Worm (Caenorhabditis elegans): ENCODE data around the gene gtf-2A2.
A peak's percentile ranks its signal among the peaks of the same experiment; 100 is the strongest.

The gtf-2A2 gene

DNA sequence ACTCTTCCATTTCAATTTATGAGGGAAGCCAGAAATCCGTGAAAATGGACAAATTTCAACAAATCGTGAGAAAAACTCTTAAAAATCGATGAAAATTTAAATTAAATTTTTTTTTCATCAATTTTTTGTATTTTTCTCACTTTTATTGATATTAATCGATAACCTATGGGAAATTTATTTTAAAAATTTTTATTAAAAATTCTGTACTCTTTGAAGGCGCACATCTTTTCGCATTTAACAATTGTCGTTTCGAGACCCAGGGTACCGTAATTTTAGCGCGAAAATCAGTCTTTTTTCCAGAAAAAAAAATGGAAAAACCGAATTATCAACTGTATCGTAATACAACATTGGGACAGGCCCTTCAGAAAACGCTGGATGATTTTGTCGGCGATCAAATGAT is at the start of gene gtf-2A2:
gtf-2A2 (plus strand) TSS at position 301 of the 400 bp plus-strand sequence.
- no peak for TF ChIP-seq ref-1 (GFP tag; conservative IDR thresholded peaks at IDR 0.05)
- TF ChIP-seq med-1 (GFP tag; optimal IDR thresholded peaks at IDR 0.05; ENCODE audit: insufficient read depth), result no peak
- TF ChIP-seq flt-1 (GFP tag; IDR thresholded peaks at IDR 0.05), result no peak
- TF ChIP-seq klf-2 (GFP tag; conservative IDR thresholded peaks at IDR 0.05), result no peak
- no peak for TF ChIP-seq T22C8.4 (GFP tag; IDR thresholded peaks at IDR 0.05)
- no peak for TF ChIP-seq ztf-23 (GFP tag; IDR thresholded peaks at IDR 0.05)
- no peak for TF ChIP-seq ztf-29 (GFP tag; IDR thresholded peaks at IDR 0.05)
- TF ChIP-seq cog-1 (tag; optimal IDR thresholded peaks at IDR 0.05), result no peak
- TF ChIP-seq tab-1 (GFP tag; IDR thresholded peaks at IDR 0.05), result no peak

DNA sequence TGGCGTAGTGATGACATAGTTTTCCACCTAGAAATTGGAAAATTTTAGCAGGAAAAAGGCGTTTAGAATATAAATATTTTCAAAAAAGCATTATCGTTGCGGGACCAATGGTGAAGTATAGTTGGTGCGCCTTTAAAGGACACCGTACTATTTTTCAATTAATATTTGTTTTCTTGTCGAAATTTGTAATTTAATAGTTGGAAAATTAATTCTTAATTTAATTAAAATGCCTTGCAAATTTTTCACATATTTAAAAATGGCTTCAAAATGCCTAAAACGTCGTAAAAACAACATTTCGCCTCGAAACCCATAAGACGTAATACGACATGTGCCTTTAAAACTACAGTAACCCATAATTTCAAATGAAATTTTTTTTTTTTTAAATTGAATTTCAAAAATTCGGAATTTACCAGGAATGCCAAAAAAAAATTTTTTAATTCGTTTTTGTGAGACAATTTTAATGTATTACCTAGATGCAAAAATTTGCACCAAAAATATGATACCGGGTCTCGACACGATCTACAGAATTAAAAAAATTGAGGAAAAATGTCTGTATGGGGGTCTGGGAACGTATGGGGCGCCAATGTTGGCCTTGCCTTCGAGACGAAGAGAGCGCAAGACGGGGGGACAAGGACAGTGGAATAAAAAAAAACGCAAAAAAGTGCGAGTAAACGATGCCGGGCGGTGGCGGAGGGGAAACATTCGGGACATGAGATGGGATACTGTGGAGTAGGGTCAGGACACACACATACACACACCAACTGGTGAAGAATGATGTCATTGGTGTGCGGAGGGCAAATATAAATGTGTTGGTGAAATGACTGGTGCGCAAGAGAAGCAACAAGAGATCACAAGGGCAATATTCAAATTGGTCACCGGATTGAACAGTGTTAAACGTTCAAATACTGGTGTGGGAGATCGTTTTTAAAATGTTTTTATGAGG is 48.9 kb upstream of the gtf-2A2 start, which contains the start of gene aakg-1:
aakg-1 (minus strand) TSS at position 52 of the 943 bp plus-strand sequence.
- TF ChIP-seq flt-1 (GFP tag; IDR thresholded peaks at IDR 0.05) (0 out of 2 replicates have a peak, but pooled peaks have one; percentile 17), T22C8.4 (GFP tag; IDR thresholded peaks at IDR 0.05) (no peak), ref-1 (GFP tag; conservative IDR thresholded peaks at IDR 0.05) (no peak)

DNA sequence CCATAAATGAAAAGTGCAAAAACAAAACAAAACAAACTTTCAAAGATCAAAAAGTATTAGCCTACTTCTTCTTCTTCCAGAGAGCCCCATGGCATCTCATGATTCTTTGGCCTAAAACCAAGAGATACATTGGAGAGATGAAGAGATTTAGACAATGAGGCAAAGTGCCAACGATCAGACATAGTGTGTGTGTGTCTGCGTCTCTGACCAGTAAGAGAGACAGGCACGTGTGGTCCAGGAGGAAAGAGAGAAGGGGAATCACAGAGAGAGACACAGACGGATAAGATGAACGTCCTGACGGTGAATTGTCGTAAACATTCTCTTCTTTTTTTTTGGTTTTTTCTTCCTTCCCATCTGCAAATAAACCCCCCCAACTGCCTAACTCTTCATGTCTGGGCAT is 41.1 kb upstream of the gtf-2A2 start:
- no peak for TF ChIP-seq med-1 (GFP tag; optimal IDR thresholded peaks at IDR 0.05; ENCODE audit: insufficient read depth)
- TF ChIP-seq ztf-23 (GFP tag; IDR thresholded peaks at IDR 0.05), result no peak
- peak; percentile 77 for TF ChIP-seq ref-1 (GFP tag; conservative IDR thresholded peaks at IDR 0.05)
- TF ChIP-seq T22C8.4 (GFP tag; IDR thresholded peaks at IDR 0.05), result no peak
- TF ChIP-seq cog-1 (tag; optimal IDR thresholded peaks at IDR 0.05), result peak; percentile 82
- no peak for TF ChIP-seq klf-2 (GFP tag; conservative IDR thresholded peaks at IDR 0.05)
- TF ChIP-seq flt-1 (GFP tag; IDR thresholded peaks at IDR 0.05), result 0 out of 2 replicates have a peak, but pooled peaks have one; percentile 41
- no peak for TF ChIP-seq ztf-29 (GFP tag; IDR thresholded peaks at IDR 0.05)
- no peak for TF ChIP-seq tab-1 (GFP tag; IDR thresholded peaks at IDR 0.05)

DNA sequence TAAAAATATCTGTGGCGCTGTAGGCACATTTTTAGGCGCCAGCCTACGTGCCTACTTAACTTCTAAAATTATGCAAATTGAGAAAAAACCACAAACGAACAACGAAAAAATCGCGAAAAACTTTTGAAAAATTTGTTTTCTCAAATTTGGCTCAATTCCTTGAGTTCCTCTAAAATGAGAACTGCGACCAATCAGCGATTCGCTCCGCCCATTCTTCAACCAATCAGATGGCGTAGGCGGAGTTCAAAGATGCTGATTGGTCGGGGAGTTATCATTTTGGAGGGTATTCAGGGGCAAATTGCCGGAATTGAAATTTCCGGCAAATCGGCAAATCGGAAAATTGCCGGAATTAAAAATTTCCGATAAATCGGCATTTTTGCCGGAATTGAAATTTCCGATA is 38.7 kb upstream of the gtf-2A2 start:
- 0 out of 2 replicates have a peak, but pooled peaks have one; percentile 6 for TF ChIP-seq ztf-23 (GFP tag; IDR thresholded peaks at IDR 0.05)
- no peak for TF ChIP-seq flt-1 (GFP tag; IDR thresholded peaks at IDR 0.05)

DNA sequence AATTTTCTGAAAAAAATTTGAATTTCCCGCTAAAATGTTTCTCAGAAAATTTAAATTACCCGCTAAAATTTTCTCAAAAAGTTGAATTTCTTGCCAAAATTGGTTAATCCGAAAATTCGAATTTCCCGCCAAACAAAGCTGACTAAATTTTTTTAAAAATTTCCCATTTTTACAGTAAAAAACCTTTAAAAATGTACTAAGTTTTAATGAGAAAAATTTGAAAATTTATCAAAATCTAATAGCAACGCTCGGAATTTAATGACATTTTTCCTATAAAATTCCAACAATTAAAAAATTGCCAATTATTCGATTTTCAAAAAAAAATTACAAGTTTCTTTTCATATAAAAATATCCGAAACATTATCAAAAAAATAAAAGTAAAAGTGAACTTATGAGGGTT is 32.6 kb upstream of the gtf-2A2 start:
- no peak for TF ChIP-seq ztf-29 (GFP tag; IDR thresholded peaks at IDR 0.05)
- no peak for TF ChIP-seq klf-2 (GFP tag; conservative IDR thresholded peaks at IDR 0.05)
- no peak for TF ChIP-seq tab-1 (GFP tag; IDR thresholded peaks at IDR 0.05)
- no peak for TF ChIP-seq med-1 (GFP tag; optimal IDR thresholded peaks at IDR 0.05; ENCODE audit: insufficient read depth)
- TF ChIP-seq cog-1 (tag; optimal IDR thresholded peaks at IDR 0.05), result no peak
- TF ChIP-seq T22C8.4 (GFP tag; IDR thresholded peaks at IDR 0.05), result no peak
- no peak for TF ChIP-seq ztf-23 (GFP tag; IDR thresholded peaks at IDR 0.05)
- no peak for TF ChIP-seq flt-1 (GFP tag; IDR thresholded peaks at IDR 0.05)
- no peak for TF ChIP-seq ref-1 (GFP tag; conservative IDR thresholded peaks at IDR 0.05)

DNA sequence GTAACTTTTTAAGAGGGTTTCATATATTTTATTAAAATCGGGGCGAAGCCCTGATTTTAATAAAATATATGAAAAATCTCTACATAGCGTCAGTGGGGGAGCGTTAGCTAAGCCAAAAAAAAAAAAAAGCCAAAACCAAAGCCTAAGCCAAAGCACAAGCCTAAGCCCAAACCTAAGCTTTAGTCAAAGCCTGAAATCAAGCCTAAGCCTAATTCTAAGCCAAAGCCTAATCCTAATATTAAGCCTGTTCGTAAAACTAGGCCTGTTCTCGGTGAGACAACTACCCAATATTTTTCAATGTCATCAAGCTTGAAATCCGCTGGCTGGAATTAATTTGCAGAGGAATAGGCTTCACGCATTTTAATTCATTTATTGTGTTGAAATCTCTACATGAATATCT is 28.9 kb upstream of the gtf-2A2 start:
- TF ChIP-seq klf-2 (GFP tag; conservative IDR thresholded peaks at IDR 0.05), result no peak
- TF ChIP-seq flt-1 (GFP tag; IDR thresholded peaks at IDR 0.05), result no peak
- no peak for TF ChIP-seq cog-1 (tag; optimal IDR thresholded peaks at IDR 0.05)
- TF ChIP-seq med-1 (GFP tag; optimal IDR thresholded peaks at IDR 0.05; ENCODE audit: insufficient read depth), result no peak
- no peak for TF ChIP-seq tab-1 (GFP tag; IDR thresholded peaks at IDR 0.05)
- TF ChIP-seq T22C8.4 (GFP tag; IDR thresholded peaks at IDR 0.05), result no peak
- no peak for TF ChIP-seq ref-1 (GFP tag; conservative IDR thresholded peaks at IDR 0.05)
- no peak for TF ChIP-seq ztf-29 (GFP tag; IDR thresholded peaks at IDR 0.05)
- no peak for TF ChIP-seq ztf-23 (GFP tag; IDR thresholded peaks at IDR 0.05)

- peak; percentile 61 for TF ChIP-seq ztf-23 (GFP tag; IDR thresholded peaks at IDR 0.05)
- peak; percentile 82 for TF ChIP-seq T22C8.4 (GFP tag; IDR thresholded peaks at IDR 0.05)
- TF ChIP-seq ztf-29 (GFP tag; IDR thresholded peaks at IDR 0.05), result no peak
- TF ChIP-seq cog-1 (tag; optimal IDR thresholded peaks at IDR 0.05), result peak; percentile 45
These were observed 25.9 kb upstream of the gtf-2A2 start for ce11 chrIII:12598418-12599330.

DNA sequence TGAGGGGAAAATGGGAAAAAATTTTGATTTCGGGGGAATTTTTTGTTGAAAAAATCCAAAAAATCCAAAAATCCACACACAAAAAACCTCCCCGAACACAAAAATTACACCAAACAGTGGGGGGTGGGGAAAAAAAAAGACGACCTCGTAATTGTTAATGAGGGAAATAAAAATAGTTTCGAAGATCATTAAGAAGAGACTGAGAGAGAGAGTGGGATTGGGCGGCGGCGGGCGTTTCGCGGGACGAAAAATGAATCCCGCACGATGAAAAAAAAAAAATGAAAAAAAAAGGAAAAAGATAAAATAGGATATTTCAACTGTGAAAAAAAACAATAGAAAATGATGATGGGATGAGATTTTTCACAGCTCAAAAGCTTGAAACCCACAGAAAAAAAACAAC is 24.9 kb upstream of the gtf-2A2 start, which contains the start of gene gldi-8:
gldi-8 (minus strand) TSS at position 58 of the 400 bp plus-strand sequence.
- TF ChIP-seq ztf-23 (GFP tag; IDR thresholded peaks at IDR 0.05), result 0 out of 2 replicates have a peak, but pooled peaks have one; percentile 43
- no peak for TF ChIP-seq ztf-29 (GFP tag; IDR thresholded peaks at IDR 0.05)
- TF ChIP-seq flt-1 (GFP tag; IDR thresholded peaks at IDR 0.05), result no peak
- TF ChIP-seq tab-1 (GFP tag; IDR thresholded peaks at IDR 0.05), result no peak

- TF ChIP-seq med-1 (GFP tag; optimal IDR thresholded peaks at IDR 0.05; ENCODE audit: insufficient read depth), result no peak
- no peak for TF ChIP-seq ref-1 (GFP tag; conservative IDR thresholded peaks at IDR 0.05)
- no peak for TF ChIP-seq klf-2 (GFP tag; conservative IDR thresholded peaks at IDR 0.05)
- TF ChIP-seq ztf-23 (GFP tag; IDR thresholded peaks at IDR 0.05), result no peak
- TF ChIP-seq ztf-29 (GFP tag; IDR thresholded peaks at IDR 0.05), result no peak
- no peak for TF ChIP-seq tab-1 (GFP tag; IDR thresholded peaks at IDR 0.05)
- no peak for TF ChIP-seq T22C8.4 (GFP tag; IDR thresholded peaks at IDR 0.05)
- no peak for TF ChIP-seq flt-1 (GFP tag; IDR thresholded peaks at IDR 0.05)
- TF ChIP-seq cog-1 (tag; optimal IDR thresholded peaks at IDR 0.05), result no peak
These were observed 22.5 kb upstream of the gtf-2A2 start for ce11 chrIII:12602070-12602469.

Data from whole organism, midembryonic.